Worm (Caenorhabditis elegans): ENCODE results near the gene nhr-206.
"Not testable (repeated sequence)": the region's sequence is repeated elsewhere in the genome, so short reads cannot be mapped to it uniquely, and the experiment has no call there.

ce11 chrV:12130688-12131087 lies 38.9 kb downstream of the nhr-206 start, which contains the start of gene C27A7.6:
- TF ChIP-seq dao-5, him-1, W03F9.2 (tag; optimal IDR thresholded peaks at IDR 0.05): not testable (repeated sequence)
